Worm (Caenorhabditis elegans): ENCODE measurements around the gene unc-33.
A peak's percentile ranks its signal among the peaks of the same experiment; 100 is the strongest.

The unc-33 gene

DNA sequence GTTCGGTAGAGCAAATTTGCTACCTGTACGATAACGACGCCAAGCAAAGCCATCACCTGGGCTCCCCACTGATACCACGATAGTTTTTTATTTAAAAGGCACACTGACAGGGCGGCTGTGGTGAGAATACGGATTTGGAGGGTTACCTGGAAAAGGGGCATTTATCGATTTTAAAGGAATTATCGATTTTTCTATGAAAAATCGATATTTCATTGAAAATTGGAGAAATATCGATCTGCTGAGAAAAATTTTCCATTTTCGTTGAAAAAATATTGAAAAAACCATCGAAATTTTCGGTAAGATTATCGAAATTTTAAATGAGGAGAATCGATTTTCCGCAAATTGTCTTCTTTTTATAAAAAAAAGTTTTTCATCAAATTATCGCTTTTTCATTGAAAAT lies 28.4 kb downstream of the unc-33 start:
- TF ChIP-seq lin-39 (tag; optimal IDR thresholded peaks at IDR 0.05): no peak
- TF ChIP-seq ztf-4 (tag; optimal IDR thresholded peaks at IDR 0.05): no peak
- TF ChIP-seq F16B12.6 (tag; optimal IDR thresholded peaks at IDR 0.05): no peak
- no peak for TF ChIP-seq nhr-71 (tag; optimal IDR thresholded peaks at IDR 0.05)
- TF ChIP-seq dsc-1 (tag; optimal IDR thresholded peaks at IDR 0.05): no peak
- TF ChIP-seq lin-35 (GFP tag; optimal IDR thresholded peaks at IDR 0.05): no peak
- TF ChIP-seq grh-1 (GFP tag; IDR thresholded peaks at IDR 0.05): no peak
- TF ChIP-seq nhr-90 (tag; optimal IDR thresholded peaks at IDR 0.05; ENCODE audit: poor library complexity): no peak
- TF ChIP-seq tlp-1 (tag; optimal IDR thresholded peaks at IDR 0.05): no peak
- TF ChIP-seq rnt-1 (tag; optimal IDR thresholded peaks at IDR 0.05): no peak
- no peak for TF ChIP-seq nhr-77 (tag; optimal IDR thresholded peaks at IDR 0.05)
- no peak for TF ChIP-seq nhr-11 (tag; optimal IDR thresholded peaks at IDR 0.05)
- TF ChIP-seq unc-130 (tag; optimal IDR thresholded peaks at IDR 0.05): no peak

DNA sequence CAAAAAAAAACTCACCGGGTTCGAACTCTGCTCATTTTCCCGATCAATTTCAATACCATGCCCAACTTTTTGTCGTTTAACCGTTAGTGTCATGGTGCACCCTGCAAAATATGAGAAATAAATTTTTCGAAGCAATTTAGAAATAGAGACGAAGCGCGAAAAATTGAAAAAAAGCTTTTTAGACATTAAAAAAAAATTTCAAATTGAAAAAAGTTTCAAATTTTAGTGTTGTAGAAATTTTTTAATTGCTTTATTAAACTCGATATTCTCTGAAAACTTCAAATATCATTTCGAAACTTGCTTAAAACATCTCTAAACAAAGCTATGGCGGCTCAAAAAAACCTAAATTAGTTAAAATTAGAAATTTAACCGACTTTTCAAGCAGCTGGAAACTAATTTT lies 30.8 kb downstream of the unc-33 start, which contains the start of gene nstp-6:
TSS of gene nstp-6 (minus strand) at position 101 of the 400 bp plus-strand sequence.
- TF ChIP-seq aly-2 (tag; optimal IDR thresholded peaks at IDR 0.05): no peak
- TF ChIP-seq nhr-12 (tag; optimal IDR thresholded peaks at IDR 0.05): no peak
- no peak for TF ChIP-seq snu-23 (GFP tag; optimal IDR thresholded peaks at IDR 0.05)
- no peak for TF ChIP-seq egl-27 (tag; optimal IDR thresholded peaks at IDR 0.05)
- TF ChIP-seq ceh-90 (tag; optimal IDR thresholded peaks at IDR 0.05): no peak
- no peak for TF ChIP-seq hlh-17 (GFP tag; optimal IDR thresholded peaks at IDR 0.05; ENCODE audit: borderline replicate concordance)
- no peak for TF ChIP-seq elt-2 (tag; optimal IDR thresholded peaks at IDR 0.05)
- TF ChIP-seq unc-30 (tag; optimal IDR thresholded peaks at IDR 0.05): no peak
- TF ChIP-seq lin-39 (tag; optimal IDR thresholded peaks at IDR 0.05): no peak
- no peak for TF ChIP-seq pag-3 (tag; optimal IDR thresholded peaks at IDR 0.05; ENCODE audit: borderline replicate concordance, insufficient read depth)
- TF ChIP-seq egl-13 (tag; optimal IDR thresholded peaks at IDR 0.05): no peak
- no peak for TF ChIP-seq jun-1 (tag; optimal IDR thresholded peaks at IDR 0.05)
- no peak for TF ChIP-seq hpl-2 (GFP tag; optimal IDR thresholded peaks at IDR 0.05)
- TF ChIP-seq mdl-1 (tag; optimal IDR thresholded peaks at IDR 0.05): no peak
- TF ChIP-seq sox-4 (tag; optimal IDR thresholded peaks at IDR 0.05): no peak
- TF ChIP-seq hlh-4 (tag; optimal IDR thresholded peaks at IDR 0.05): no peak
- no peak for TF ChIP-seq efl-1 (optimal IDR thresholded peaks at IDR 0.05)
- no peak for TF ChIP-seq efl-1 (GFP tag; optimal IDR thresholded peaks at IDR 0.05 in 1 of 2)
- no peak for TF ChIP-seq ceh-88 (GFP tag; IDR thresholded peaks at IDR 0.05)
- TF ChIP-seq ztf-11 (tag; optimal IDR thresholded peaks at IDR 0.05): no peak

DNA sequence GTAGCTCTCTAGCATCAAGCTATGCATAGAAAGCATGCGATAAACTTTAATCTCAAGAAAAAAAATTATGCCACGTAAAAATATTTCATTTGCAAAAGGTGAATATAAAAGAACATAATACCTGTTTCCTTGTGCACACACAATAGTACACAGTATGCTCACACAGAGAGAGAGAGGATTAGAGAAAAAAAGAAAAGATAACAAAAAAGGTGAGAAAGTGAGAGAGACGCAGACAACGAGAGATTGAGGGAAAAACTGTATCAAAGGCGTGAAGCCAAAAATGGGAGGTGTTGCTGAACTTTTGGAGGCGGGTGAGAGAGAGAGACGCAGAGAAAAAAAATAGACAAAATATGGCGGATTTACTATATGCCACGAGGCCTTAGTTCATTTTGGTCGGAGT lies 31.6 kb downstream of the unc-33 start:
- peak in 1 of 2 experiments; percentile 32 for TF ChIP-seq efl-1 (optimal IDR thresholded peaks at IDR 0.05)
- TF ChIP-seq efl-1 (GFP tag; optimal IDR thresholded peaks at IDR 0.05 in 1 of 2): peak in 1 of 2 experiments; percentile 86
- peak; percentile 52 for TF ChIP-seq nhr-90 (tag; optimal IDR thresholded peaks at IDR 0.05; ENCODE audit: poor library complexity)
- TF ChIP-seq mep-1 (tag; optimal IDR thresholded peaks at IDR 0.05): no peak
- TF ChIP-seq aly-2 (tag; optimal IDR thresholded peaks at IDR 0.05): no peak
- TF ChIP-seq dpl-1 (GFP tag; optimal IDR thresholded peaks at IDR 0.05): peak in 1 of 3 experiments; percentile 12
- TF ChIP-seq ceh-90 (tag; optimal IDR thresholded peaks at IDR 0.05): no peak
- no peak for TF ChIP-seq irx-1 (tag; optimal IDR thresholded peaks at IDR 0.05)
- no peak for TF ChIP-seq egl-27 (tag; optimal IDR thresholded peaks at IDR 0.05)
- TF ChIP-seq fkh-8 (tag; optimal IDR thresholded peaks at IDR 0.05): no peak
- no peak for TF ChIP-seq pag-3 (tag; optimal IDR thresholded peaks at IDR 0.05; ENCODE audit: borderline replicate concordance, insufficient read depth)
- no peak for TF ChIP-seq lin-14 (GFP tag; optimal IDR thresholded peaks at IDR 0.05)
- no peak for TF ChIP-seq jun-1 (tag; optimal IDR thresholded peaks at IDR 0.05)
- no peak for TF ChIP-seq alr-1 (tag; optimal IDR thresholded peaks at IDR 0.05; ENCODE audit: borderline replicate concordance)
- peak in 1 of 2 experiments; percentile 48 for TF ChIP-seq lin-35 (GFP tag; optimal IDR thresholded peaks at IDR 0.05)
- TF ChIP-seq lin-15B (tag; optimal IDR thresholded peaks at IDR 0.05): no peak
- no peak for TF ChIP-seq nhr-19 (GFP tag; conservative IDR thresholded peaks at IDR 0.05)
- peak; percentile 32 for TF ChIP-seq nhr-71 (tag; optimal IDR thresholded peaks at IDR 0.05)
- peak; percentile 64 for TF ChIP-seq elt-2 (tag; optimal IDR thresholded peaks at IDR 0.05)

Measured in whole organism, L1 larva.